Worm (Caenorhabditis elegans): ENCODE results near the gene T04F8.2.
A peak's percentile ranks its signal among the peaks of the same experiment; 100 is the strongest.

The T04F8.2 gene

DNA sequence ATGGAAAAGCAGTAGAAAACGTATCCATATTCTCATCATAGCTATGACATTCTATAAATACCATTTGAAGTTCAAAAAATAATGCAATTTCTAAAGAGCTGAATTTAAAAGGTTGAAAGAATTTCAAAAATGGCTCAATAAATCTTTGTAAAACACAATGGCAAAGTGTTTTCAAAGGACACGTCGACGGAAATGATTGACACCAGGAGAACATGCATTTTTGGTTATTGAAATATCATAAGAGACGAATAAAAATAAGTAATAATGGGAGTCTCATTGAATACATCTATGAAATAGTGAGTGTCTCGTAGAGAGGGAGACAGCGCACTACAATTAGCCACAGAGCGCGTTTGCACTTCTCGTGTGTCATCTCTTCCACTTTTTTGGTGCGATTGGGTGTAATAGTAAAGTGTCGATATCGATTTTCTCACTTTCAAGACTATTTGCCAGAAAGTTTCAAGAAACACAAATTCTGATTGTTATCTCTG lies at the start of gene T04F8.2 (continued):
- TF ChIP-seq arid-1 (GFP tag; conservative IDR thresholded peaks at IDR 0.05) (no peak), ceh-28 (tag; optimal IDR thresholded peaks at IDR 0.05) (no peak), php-3 (GFP tag; IDR thresholded peaks at IDR 0.05) (no peak)

DNA sequence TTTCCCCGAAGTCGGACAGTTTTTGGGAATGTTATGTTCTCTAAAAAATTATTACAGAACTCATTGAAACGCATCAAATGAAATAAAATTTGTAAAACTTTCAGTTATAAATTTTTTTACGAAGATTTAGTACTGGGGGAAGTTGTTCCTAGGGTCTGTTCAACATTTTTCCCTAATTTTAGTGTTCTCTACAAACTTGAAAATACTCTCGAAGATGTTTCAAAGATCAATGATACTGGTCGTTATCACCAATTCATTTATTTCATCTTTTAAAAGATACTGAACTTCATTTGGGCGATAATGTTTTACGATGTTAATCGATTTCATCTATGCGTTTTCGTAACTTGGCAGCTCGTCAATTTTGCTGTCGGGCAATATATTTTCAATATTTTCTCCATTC lies 45.9 kb upstream of the T04F8.2 start, which contains the start of gene C44C10.3:
Gene C44C10.3, plus strand, starts transcription at position 301 of the 400 bp plus-strand sequence.
- no peak for TF ChIP-seq mxl-3 (GFP tag; optimal IDR thresholded peaks at IDR 0.05)

DNA sequence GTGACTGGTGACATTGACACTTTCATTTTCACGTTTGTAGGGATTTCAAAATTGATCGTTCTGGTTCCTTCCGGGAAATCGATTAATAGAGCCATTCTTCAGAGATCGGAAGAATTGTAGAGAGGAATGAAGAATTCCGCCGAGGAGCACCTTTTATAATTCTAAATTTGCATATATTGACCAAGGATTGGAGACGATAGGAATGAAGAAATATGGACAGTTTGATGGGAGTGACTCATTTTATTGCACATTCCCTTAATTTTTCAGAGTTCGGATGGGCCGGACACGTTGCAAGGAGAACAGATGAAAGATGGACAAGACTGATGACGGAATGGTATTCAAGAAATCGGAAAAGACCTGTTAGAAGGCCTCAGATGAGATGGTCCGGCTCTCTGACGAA lies 43.9 kb upstream of the T04F8.2 start, which contains the start of gene C44C10.15:
Gene C44C10.15, minus strand, starts transcription at position 101 of the 400 bp plus-strand sequence.
- TF ChIP-seq dve-1 (tag; optimal IDR thresholded peaks at IDR 0.05; ENCODE audit: insufficient read depth) = no peak
- TF ChIP-seq nhr-28 (tag; optimal IDR thresholded peaks at IDR 0.05) = no peak
- no peak for TF ChIP-seq vab-7 (GFP tag; IDR thresholded peaks at IDR 0.05)
- TF ChIP-seq nhr-25 (tag; optimal IDR thresholded peaks at IDR 0.05; ENCODE audit: borderline replicate concordance, insufficient read depth) = no peak
- no peak for TF ChIP-seq lin-39 (tag; optimal IDR thresholded peaks at IDR 0.05)
- TF ChIP-seq ama-1 (optimal IDR thresholded peaks at IDR 0.05) = no peak
- no peak for TF ChIP-seq fkh-10 (GFP tag; optimal IDR thresholded peaks at IDR 0.05)
- no peak for TF ChIP-seq duxl-1 (tag; optimal IDR thresholded peaks at IDR 0.05; ENCODE audit: poor library complexity)
- TF ChIP-seq ztf-7 (tag; optimal IDR thresholded peaks at IDR 0.05) = no peak
- TF ChIP-seq F49E8.2 (tag; optimal IDR thresholded peaks at IDR 0.05; ENCODE audit: borderline replicate concordance) = no peak
- no peak for TF ChIP-seq egl-27 (tag; optimal IDR thresholded peaks at IDR 0.05)
- TF ChIP-seq skn-1 (tag; optimal IDR thresholded peaks at IDR 0.05) = no peak
- no peak for TF ChIP-seq pha-4 (GFP tag; IDR thresholded peaks at IDR 0.05)
- no peak for TF ChIP-seq pha-4 (tag; optimal IDR thresholded peaks at IDR 0.05)
- TF ChIP-seq ZK337.2 (GFP tag; IDR thresholded peaks at IDR 0.05) = no peak
- no peak for TF ChIP-seq Y48G9A.11 (GFP tag; IDR thresholded peaks at IDR 0.05)
- TF ChIP-seq ztf-11 (tag; optimal IDR thresholded peaks at IDR 0.05) = no peak

DNA sequence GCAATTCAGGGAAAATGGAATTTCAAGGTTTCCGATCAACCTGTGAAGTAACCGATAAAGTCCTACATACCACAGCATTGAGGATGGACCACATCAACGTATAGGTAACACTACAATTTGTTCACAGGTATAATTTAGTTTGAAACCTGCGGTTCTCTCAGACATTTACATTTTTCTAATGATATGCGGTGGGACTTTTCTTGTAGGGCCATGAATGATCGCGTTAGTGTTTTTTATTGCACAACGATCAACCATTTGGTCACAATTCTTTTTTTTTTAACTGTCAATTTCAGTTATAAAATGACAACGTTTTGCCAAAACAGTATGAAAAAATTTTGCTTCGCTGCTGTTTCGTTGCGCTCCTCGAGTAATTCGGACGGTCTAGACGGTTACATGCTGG lies 40.3 kb upstream of the T04F8.2 start, which contains the start of gene C44C10.12:
Gene C44C10.12, plus strand, starts transcription at position 301 of the 400 bp plus-strand sequence.
- TF ChIP-seq spr-1 (tag; optimal IDR thresholded peaks at IDR 0.05) = no peak
- TF ChIP-seq ceh-20 (GFP tag; IDR thresholded peaks at IDR 0.05) = no peak
- TF ChIP-seq ceh-44 (GFP tag; IDR thresholded peaks at IDR 0.05) = no peak
- no peak for TF ChIP-seq daf-19 (GFP tag; conservative IDR thresholded peaks at IDR 0.05)
- TF ChIP-seq ces-1 (GFP tag; optimal IDR thresholded peaks at IDR 0.05) = no peak
- no peak for TF ChIP-seq ztf-7 (tag; optimal IDR thresholded peaks at IDR 0.05)
- no peak for TF ChIP-seq tag-97 (GFP tag; IDR thresholded peaks at IDR 0.05)
- TF ChIP-seq dpl-1 (GFP tag; optimal IDR thresholded peaks at IDR 0.05) = no peak
- no peak for TF ChIP-seq dve-1 (tag; optimal IDR thresholded peaks at IDR 0.05; ENCODE audit: insufficient read depth)
- TF ChIP-seq R02D3.7 (tag; optimal IDR thresholded peaks at IDR 0.05) = no peak
- no peak for TF ChIP-seq nhr-237 (tag; optimal IDR thresholded peaks at IDR 0.05)
- TF ChIP-seq snpc-1.2 (GFP tag; IDR thresholded peaks at IDR 0.05) = no peak

DNA sequence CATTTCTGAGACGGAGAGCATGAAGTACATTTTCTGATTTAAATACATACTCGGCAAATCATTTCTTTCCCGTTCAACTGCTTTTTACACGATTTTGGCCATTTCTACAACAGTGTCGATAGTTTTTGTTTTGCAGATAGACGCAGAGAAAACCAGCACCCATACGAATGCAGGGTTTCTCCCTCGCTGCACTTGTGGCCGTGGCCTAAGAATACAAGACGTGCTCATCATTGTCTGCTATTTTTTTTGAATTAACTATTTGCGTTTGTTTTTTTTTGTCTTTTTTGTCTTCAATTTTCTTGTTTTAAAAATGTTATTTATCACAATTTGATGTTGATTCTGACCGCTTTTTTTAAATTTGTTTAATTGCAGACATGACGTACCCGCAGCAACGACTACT lies 36.7 kb upstream of the T04F8.2 start, which contains the start of gene smcl-1:
Gene smcl-1, plus strand, starts transcription at position 373 of the 400 bp plus-strand sequence.
- 0 out of 2 replicates have a peak, but pooled peaks have one; percentile 30 for TF ChIP-seq ZK337.2 (GFP tag; IDR thresholded peaks at IDR 0.05)
- no peak for TF ChIP-seq lin-39 (tag; optimal IDR thresholded peaks at IDR 0.05)
- no peak for TF ChIP-seq lin-13 (GFP tag; optimal IDR thresholded peaks at IDR 0.05)
- peak; percentile 56 for TF ChIP-seq nhr-28 (tag; optimal IDR thresholded peaks at IDR 0.05)
- TF ChIP-seq pha-4 (GFP tag; IDR thresholded peaks at IDR 0.05) = no peak
- peak; percentile 63 for TF ChIP-seq pha-4 (tag; optimal IDR thresholded peaks at IDR 0.05)
- peak; percentile 80 for TF ChIP-seq aha-1 (tag)
- no peak for TF ChIP-seq ZK546.5 (tag; optimal IDR thresholded peaks at IDR 0.05)
- 0 out of 2 replicates have a peak, but pooled peaks have one; percentile 33 for TF ChIP-seq dmd-6 (GFP tag; IDR thresholded peaks at IDR 0.05)
- no peak for TF ChIP-seq attf-4 (tag; optimal IDR thresholded peaks at IDR 0.05)
- TF ChIP-seq dpl-1 (GFP tag; optimal IDR thresholded peaks at IDR 0.05) = peak; percentile 23
- peak; percentile 72 for TF ChIP-seq mxl-3 (GFP tag; optimal IDR thresholded peaks at IDR 0.05)
- TF ChIP-seq mdl-1 (tag; optimal IDR thresholded peaks at IDR 0.05) = peak in 1 of 2 experiments; percentile 24
- peak; percentile 55; the same call in 1 of the 2 replicates for TF ChIP-seq hmg-1.1 (GFP tag; IDR thresholded peaks at IDR 0.05)
- peak; percentile 36 for TF ChIP-seq hlh-11 (tag; optimal IDR thresholded peaks at IDR 0.05)
